Worm (Caenorhabditis elegans) whole organism, late embryonic: ENCODE measurements around the gene hphd-1.

Experiments
- K09A11.1 ChIP-seq: sonication (generic microtip); optimal IDR thresholded peaks from 2 replicates; lab custom pipeline; 2017; ENCODE audit warnings: antibody characterized with exemption, mild to moderate bottlenecking, missing genetic modification characterization, missing compliant biosample characterization; ENCODE audit not compliant: insufficient read depth
- T23F11.4 ChIP-seq: fragments of 200-800 bp; sonication (Bioruptor generic); optimal IDR thresholded peaks from 2 replicates; lab custom pipeline; 2018; ENCODE audit warnings: mild to moderate bottlenecking, missing genetic modification characterization, missing compliant biosample characterization
- ahr-1 ChIP-seq: sonication (generic microtip); optimal IDR thresholded peaks from 2 replicates; lab custom pipeline; 2016; ENCODE audit warnings: missing genetic modification characterization, missing compliant biosample characterization
- ceh-14 ChIP-seq: sonication (generic microtip); optimal IDR thresholded peaks from 2 replicates; lab custom pipeline; 2016; ENCODE audit warnings: missing genotype, missing genetic modification characterization, missing compliant biosample characterization
- ceh-2 ChIP-seq: sonication (generic microtip); optimal IDR thresholded peaks from 2 replicates; lab custom pipeline; 2016; ENCODE audit warnings: missing genotype, missing genetic modification characterization, missing compliant biosample characterization
- ceh-31 ChIP-seq: sonication (generic microtip); optimal IDR thresholded peaks from 2 replicates; lab custom pipeline; 2016; ENCODE audit warnings: missing genetic modification characterization, missing compliant biosample characterization
- ceh-34 ChIP-seq: sonication (generic microtip); optimal IDR thresholded peaks from 2 replicates; lab custom pipeline; 2016; ENCODE audit warnings: mild to moderate bottlenecking, missing genetic modification characterization, missing compliant biosample characterization
- ceh-48 ChIP-seq: sonication (generic microtip); optimal IDR thresholded peaks from 2 replicates; lab custom pipeline; 2016; ENCODE audit warnings: missing genetic modification characterization, inconsistent platforms, missing compliant biosample characterization
- che-1 ChIP-seq: sonication (generic microtip); optimal IDR thresholded peaks from 2 replicates; lab custom pipeline; 2016; ENCODE audit warnings: mild to moderate bottlenecking, missing genetic modification characterization, missing compliant biosample characterization
- dve-1 ChIP-seq: sonication (generic microtip); optimal IDR thresholded peaks from 2 replicates; lab custom pipeline; 2017; ENCODE audit warnings: antibody characterized with exemption, mild to moderate bottlenecking, missing genetic modification characterization, missing compliant biosample characterization
- elt-2 ChIP-seq: sonication (generic microtip); optimal IDR thresholded peaks from 2 replicates; lab custom pipeline; 2016; ENCODE audit warnings: missing genetic modification reagents, missing genetic modification characterization, missing compliant biosample characterization
- eyg-1 ChIP-seq: sonication (generic microtip); optimal IDR thresholded peaks from 2 replicates; lab custom pipeline; 2016; ENCODE audit warnings: missing genotype, missing genetic modification characterization, missing compliant biosample characterization
- fax-1 ChIP-seq: sonication (generic microtip); optimal IDR thresholded peaks from 2 replicates; lab custom pipeline; 2016; ENCODE audit warnings: missing genotype, missing genetic modification characterization, missing compliant biosample characterization
- fkh-10 ChIP-seq: fragments of 150-350 bp; optimal IDR thresholded peaks from 2 replicates; lab custom pipeline; 2014; ENCODE audit warnings: missing biosample characterization, missing genetic modification reagents, missing genetic modification characterization
- hlh-13 ChIP-seq: fragments of 200-800 bp; sonication (Bioruptor generic); optimal IDR thresholded peaks from 2 replicates; lab custom pipeline; 2018; ENCODE audit warnings: mild to moderate bottlenecking, missing genetic modification characterization, missing compliant biosample characterization
- hlh-30 ChIP-seq: sonication (generic microtip); optimal IDR thresholded peaks from 2 replicates; lab custom pipeline; 2017; ENCODE audit warnings: antibody characterized with exemption, missing genetic modification characterization, missing compliant biosample characterization; ENCODE audit not compliant: insufficient read depth
- hlh-6 ChIP-seq: sonication (generic microtip); optimal IDR thresholded peaks from 2 replicates; lab custom pipeline; 2016; ENCODE audit warnings: missing genotype, missing genetic modification characterization, missing compliant biosample characterization
- hlh-8 ChIP-seq: sonication (generic microtip); optimal IDR thresholded peaks from 2 replicates; lab custom pipeline; 2016; ENCODE audit warnings: missing genotype, missing genetic modification characterization, missing compliant biosample characterization
- lin-11 ChIP-seq: fragments of 200-800 bp; sonication (Bioruptor generic); optimal IDR thresholded peaks from 2 replicates; lab custom pipeline; 2018; ENCODE audit warnings: mild to moderate bottlenecking, missing genetic modification characterization, missing compliant biosample characterization
- madf-2 ChIP-seq: sonication (generic microtip); optimal IDR thresholded peaks from 2 replicates; lab custom pipeline; 2017; ENCODE audit warnings: missing genetic modification characterization, missing compliant biosample characterization
- mec-3 ChIP-seq: sonication (generic microtip); optimal IDR thresholded peaks from 2 replicates; lab custom pipeline; 2016; ENCODE audit warnings: borderline replicate concordance, missing genetic modification characterization, missing compliant biosample characterization
- npax-4 ChIP-seq: sonication (generic microtip); optimal IDR thresholded peaks from 2 replicates; lab custom pipeline; 2016; ENCODE audit warnings: missing genetic modification characterization, missing compliant biosample characterization
- odd-2 ChIP-seq: sonication (generic microtip); optimal IDR thresholded peaks from 2 replicates; lab custom pipeline; 2017; ENCODE audit warnings: antibody characterized with exemption, mild to moderate bottlenecking, missing genetic modification characterization, missing compliant biosample characterization
- pag-3 ChIP-seq: sonication (generic microtip); optimal IDR thresholded peaks from 2 replicates; lab custom pipeline; 2016; ENCODE audit warnings: missing compliant biosample characterization, missing genetic modification characterization, borderline replicate concordance
- pat-9 ChIP-seq: fragments of 200-800 bp; sonication (Bioruptor generic); optimal IDR thresholded peaks from 2 replicates; lab custom pipeline; 2018; ENCODE audit warnings: mild to moderate bottlenecking, missing genetic modification characterization, moderate library complexity, missing compliant biosample characterization
- pax-1 ChIP-seq: fragments of 150-350 bp; optimal IDR thresholded peaks from 2 replicates; lab custom pipeline; 2014; ENCODE audit warnings: missing biosample characterization, missing genetic modification characterization
- pha-4 ChIP-seq: fragments of 150-350 bp; optimal IDR thresholded peaks from 2 replicates; lab custom pipeline; 2018; ENCODE audit warnings: missing biosample characterization, missing genetic modification reagents, missing genetic modification characterization
- ref-2 ChIP-seq: sonication (generic microtip); optimal IDR thresholded peaks from 2 replicates; lab custom pipeline; 2016; ENCODE audit warnings: missing genetic modification characterization, missing compliant biosample characterization
- rnt-1 ChIP-seq: sonication (generic microtip); optimal IDR thresholded peaks from 2 replicates; lab custom pipeline; 2016; ENCODE audit warnings: missing genetic modification characterization, missing compliant biosample characterization
- ttx-3 ChIP-seq: sonication (generic microtip); optimal IDR thresholded peaks from 2 replicates; lab custom pipeline; 2016; ENCODE audit warnings: missing genetic modification reagents, missing genetic modification characterization, missing compliant biosample characterization
- unc-3 ChIP-seq, 2 experiments: fragments of 200-800 bp in 1 of 2; sonication (Bioruptor generic) in 1 of 2; sonication (generic microtip) in 1 of 2; conservative IDR thresholded peaks in 1 of 2; optimal IDR thresholded peaks in 1 of 2; 2 replicates each; pipeline versions ENCODE4 v1.3.6 to Lab custom; 2016 to 2022; ENCODE audit warnings: missing compliant biosample characterization in 2 of 2, missing genetic modification characterization in 2 of 2, missing genetic modification reagents in 1 of 2
- unc-42 ChIP-seq: sonication (generic microtip); optimal IDR thresholded peaks from 2 replicates; lab custom pipeline; 2016; ENCODE audit warnings: missing genotype, missing genetic modification characterization, missing compliant biosample characterization
- unc-55 ChIP-seq: sonication (generic microtip); optimal IDR thresholded peaks from 2 replicates; lab custom pipeline; 2017; ENCODE audit warnings: missing biosample characterization, missing genetic modification reagents, missing genetic modification characterization
- unc-86 ChIP-seq: sonication (generic microtip); optimal IDR thresholded peaks from 2 replicates; lab custom pipeline; 2016; ENCODE audit warnings: missing genetic modification characterization, missing compliant biosample characterization
- zip-5 ChIP-seq: sonication (generic microtip); optimal IDR thresholded peaks from 2 replicates; lab custom pipeline; 2016; ENCODE audit warnings: missing genetic modification characterization, missing compliant biosample characterization
- ztf-16 ChIP-seq: sonication (generic microtip); optimal IDR thresholded peaks from 2 replicates; lab custom pipeline; 2017; ENCODE audit warnings: missing genetic modification characterization, missing compliant biosample characterization

The hphd-1 gene

DNA sequence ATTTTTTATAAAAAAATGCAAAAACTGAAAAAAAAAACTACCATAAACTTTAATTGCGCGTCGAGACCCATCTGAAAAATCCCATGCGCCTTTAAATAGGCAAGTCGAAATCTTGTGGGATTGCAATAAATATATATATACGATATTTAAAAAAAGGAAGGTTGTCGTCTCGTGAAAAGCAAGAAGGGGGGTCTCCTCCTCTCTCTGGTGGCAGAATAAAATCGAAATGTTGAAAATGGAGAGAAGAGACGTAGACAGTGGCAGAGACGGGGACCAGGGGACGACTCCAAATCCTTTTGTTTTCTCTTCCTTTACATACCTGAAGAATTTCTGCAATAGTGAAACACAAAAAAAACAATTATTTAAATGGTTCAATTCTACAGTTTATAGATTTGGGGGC, 17.6 kb upstream of the hphd-1 start, which contains the start of gene F18A11.5:
F18A11.5 (minus strand) TSS at position 321 of the 400 bp plus-strand sequence.
- TF ChIP-seq unc-3 (GFP tag; conservative IDR thresholded peaks at IDR 0.05; lab: Robert Waterston, UW), result no peak
- no peak for TF ChIP-seq unc-3 (tag; optimal IDR thresholded peaks at IDR 0.05; lab: Kevin White, UChicago)
- no peak for TF ChIP-seq madf-2 (tag; lab: Kevin White, UChicago)
- no peak for TF ChIP-seq ceh-31
- TF ChIP-seq ttx-3, result no peak
- TF ChIP-seq hlh-13 (GFP tag; lab: Kevin White, UChicago), result no peak
- no peak for TF ChIP-seq ceh-48
- no peak for TF ChIP-seq unc-86 (tag; lab: Kevin White, UChicago)
- TF ChIP-seq hlh-6 (tag; lab: Kevin White, UChicago), result no peak
- TF ChIP-seq rnt-1 (tag; lab: Kevin White, UChicago), result no peak
- TF ChIP-seq pat-9, result no peak
- no peak for TF ChIP-seq pag-3 (tag; lab: Kevin White, UChicago)
- no peak for TF ChIP-seq ref-2 (tag; lab: Kevin White, UChicago)
- no peak for TF ChIP-seq elt-2 (tag; lab: Kevin White, UChicago)
- TF ChIP-seq zip-5 (tag; lab: Kevin White, UChicago), result no peak
- TF ChIP-seq lin-11 (tag; lab: Kevin White, UChicago), result no peak

DNA sequence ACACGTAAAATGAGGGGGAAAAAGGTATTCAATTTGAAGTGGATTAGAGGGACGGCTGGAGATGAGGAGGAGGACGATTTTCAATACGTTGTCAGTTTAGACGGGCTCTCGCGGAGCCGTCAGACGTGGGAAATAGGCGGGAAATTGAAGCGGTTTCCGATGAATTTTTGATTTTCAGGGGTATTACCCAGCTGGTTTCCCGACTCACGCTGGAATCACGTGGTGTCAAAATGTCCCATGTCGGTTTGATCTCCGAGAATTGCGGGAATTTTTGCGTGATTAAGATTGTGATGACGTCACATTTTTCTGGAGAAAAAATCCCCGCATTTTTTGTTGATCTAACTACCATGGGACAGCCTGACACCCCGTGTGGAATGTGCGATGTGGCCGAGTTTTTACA, 16.3 kb upstream of the hphd-1 start:
- TF ChIP-seq hlh-8 (tag; lab: Kevin White, UChicago) (no peak), fax-1 (no peak), ceh-34 (no peak), ceh-14 (tag; lab: Kevin White, UChicago) (peak; percentile 9), pha-4 (no peak), ceh-31 (peak; percentile 52), unc-42 (tag; lab: Kevin White, UChicago) (peak; percentile 14), unc-55 (GFP tag; lab: Kevin White, UChicago) (no peak), hlh-30 (peak; percentile 7), ref-2 (tag; lab: Kevin White, UChicago) (peak; percentile 31)

DNA sequence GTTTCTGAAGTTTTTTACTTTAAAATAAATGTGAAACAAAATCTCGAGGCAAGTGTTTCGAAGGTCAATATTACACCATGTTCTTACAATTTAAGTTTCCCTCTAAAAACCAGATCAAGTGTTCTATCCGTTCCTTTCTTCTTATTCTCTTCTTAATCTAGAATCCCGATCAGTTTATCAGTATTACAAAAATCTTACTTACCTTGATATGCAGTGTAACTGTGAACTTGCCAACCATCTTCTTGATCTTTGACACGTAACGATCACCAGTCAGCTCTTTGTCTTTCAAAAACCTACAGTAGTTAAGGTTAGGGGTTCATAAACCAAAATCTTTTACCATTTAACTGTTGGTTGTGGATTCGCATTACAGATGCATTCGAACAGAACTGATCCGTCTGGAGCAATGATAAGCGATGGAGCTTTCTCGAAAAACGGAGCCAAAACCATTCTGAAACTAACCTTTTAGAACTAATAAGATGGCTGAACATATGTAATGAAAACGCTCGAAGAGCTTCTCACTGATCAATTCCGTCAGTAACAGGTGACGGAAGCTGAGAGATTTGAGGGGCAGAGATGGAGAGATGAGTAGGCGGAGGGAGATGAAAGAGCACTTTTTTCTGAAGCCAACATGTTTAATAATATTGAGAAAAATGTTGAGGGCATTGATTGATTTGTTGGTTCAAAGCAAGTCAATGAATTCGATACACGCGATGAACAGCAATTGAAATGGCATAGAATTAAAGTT, 11.5 kb upstream of the hphd-1 start, which contains the start of gene oig-2:
oig-2 (minus strand) TSS at position 448 of the 745 bp plus-strand sequence.
- TF ChIP-seq T23F11.4 (GFP tag; lab: Kevin White, UChicago), result no peak
- TF ChIP-seq npax-4 (tag; lab: Kevin White, UChicago), result no peak
- TF ChIP-seq ceh-31, result no peak
- TF ChIP-seq unc-55 (GFP tag; lab: Kevin White, UChicago), result peak; percentile 4

DNA sequence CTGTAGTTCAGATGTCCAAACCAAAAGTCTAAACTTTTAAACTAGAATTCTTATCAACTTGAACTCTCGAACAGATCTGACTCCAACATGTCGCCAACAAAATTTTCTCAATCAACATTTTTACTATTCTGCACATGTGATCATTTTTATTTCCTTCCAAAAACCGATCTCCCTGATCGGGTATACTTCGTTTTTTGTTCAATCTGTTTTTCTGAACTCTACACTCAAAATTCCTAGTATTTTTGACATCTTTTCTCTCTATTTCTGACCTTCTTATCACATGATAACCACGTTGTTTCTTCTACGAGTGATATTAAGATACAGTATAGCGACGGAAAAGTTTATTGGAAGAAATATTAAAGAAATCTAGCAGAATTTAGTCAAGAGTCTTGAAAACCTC, 9.9 kb upstream of the hphd-1 start:
- no peak for TF ChIP-seq ttx-3
- TF ChIP-seq unc-3 (GFP tag; conservative IDR thresholded peaks at IDR 0.05; lab: Robert Waterston, UW), result no peak
- no peak for TF ChIP-seq unc-3 (tag; optimal IDR thresholded peaks at IDR 0.05; lab: Kevin White, UChicago)
- no peak for TF ChIP-seq ceh-34
- no peak for TF ChIP-seq npax-4 (tag; lab: Kevin White, UChicago)
- TF ChIP-seq elt-2 (tag; lab: Kevin White, UChicago), result no peak

DNA sequence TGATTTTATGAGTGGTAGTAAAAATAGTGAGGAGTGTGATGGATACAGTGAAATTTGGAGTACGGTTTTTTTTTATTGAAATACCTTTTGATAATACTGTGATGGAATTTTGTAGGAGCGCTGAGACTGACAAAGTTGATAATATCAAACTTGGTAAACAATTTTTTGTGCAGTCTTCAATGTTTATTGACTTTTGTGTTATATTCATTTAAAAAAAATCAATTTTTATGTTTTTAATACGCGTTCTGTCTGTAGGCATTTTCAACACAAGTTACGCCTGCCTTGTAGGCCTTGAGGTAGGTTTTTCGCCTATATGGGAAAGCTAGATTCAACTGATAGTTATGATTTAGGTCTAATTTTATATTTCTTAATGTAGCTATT, 8.5 kb upstream of the hphd-1 start:
- no peak for TF ChIP-seq odd-2 (tag; lab: Kevin White, UChicago)
- TF ChIP-seq pax-1 (tag; lab: Kevin White, UChicago), result no peak
- TF ChIP-seq dve-1, result no peak
- no peak for TF ChIP-seq K09A11.1 (tag; lab: Kevin White, UChicago)
- no peak for TF ChIP-seq lin-11 (tag; lab: Kevin White, UChicago)
- no peak for TF ChIP-seq hlh-30
- no peak for TF ChIP-seq che-1 (tag; lab: Kevin White, UChicago)
- TF ChIP-seq npax-4 (tag; lab: Kevin White, UChicago), result no peak
- no peak for TF ChIP-seq hlh-6 (tag; lab: Kevin White, UChicago)
- no peak for TF ChIP-seq ahr-1 (tag; lab: Kevin White, UChicago)
- no peak for TF ChIP-seq mec-3
- no peak for TF ChIP-seq ceh-2 (tag; lab: Kevin White, UChicago)
- TF ChIP-seq eyg-1, result no peak
- no peak for TF ChIP-seq ztf-16
- TF ChIP-seq elt-2 (tag; lab: Kevin White, UChicago), result no peak
- no peak for TF ChIP-seq fkh-10 (GFP tag; lab: Kevin White, UChicago)
